Worm (Caenorhabditis elegans): ENCODE results near the gene nhr-166.

DNA sequence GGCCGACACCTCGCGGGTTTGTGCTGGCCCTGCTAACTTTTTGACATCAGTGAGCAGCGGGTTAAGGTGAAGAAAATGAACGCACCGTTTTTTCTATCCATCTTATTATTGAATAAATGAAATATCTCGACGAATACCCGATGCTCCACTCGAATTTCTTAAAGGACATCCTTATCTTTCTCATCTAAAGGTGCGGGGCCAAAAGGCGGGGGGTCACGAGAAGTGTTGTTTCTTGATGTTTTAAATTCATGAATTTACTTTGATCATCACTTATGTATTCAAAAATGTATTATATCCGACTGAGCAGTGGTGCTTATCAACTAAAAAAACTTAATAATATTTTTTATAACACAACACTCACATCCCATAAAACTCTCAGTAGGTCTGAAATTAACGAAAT lies 15.4 kb upstream of the nhr-166 start, which contains the start of gene nhr-261:
- TF ChIP-seq ama-1 (optimal IDR thresholded peaks at IDR 0.05) (no peak), R02D3.7 (tag; optimal IDR thresholded peaks at IDR 0.05) (no peak), unc-62 (GFP tag; optimal IDR thresholded peaks at IDR 0.05 in 1 of 2) (no peak), unc-62 (tag; optimal IDR thresholded peaks at IDR 0.05) (no peak), ztf-11 (tag; optimal IDR thresholded peaks at IDR 0.05) (no peak), hlh-11 (tag; optimal IDR thresholded peaks at IDR 0.05) (no peak), nhr-25 (tag; optimal IDR thresholded peaks at IDR 0.05; ENCODE audit: borderline replicate concordance, insufficient read depth) (no peak), ctbp-1 (GFP tag; IDR thresholded peaks at IDR 0.05) (no peak), fos-1 (tag; optimal IDR thresholded peaks at IDR 0.05) (no peak), pqm-1 (tag; optimal IDR thresholded peaks at IDR 0.05) (no peak), aly-2 (tag; optimal IDR thresholded peaks at IDR 0.05) (no peak)
